Fruit fly (Drosophila melanogaster): Measurements from ENCODE around the gene Zmynd8.

Gene Zmynd8

dm6 chr3R:31686692-31687351 lies 17.6 kb downstream of the Zmynd8 start (continued):
- peak; percentile 70 for TF ChIP-seq dmrt93B (GFP tag; optimal IDR thresholded peaks at IDR 0.05)
- TF ChIP-seq CG32264 (GFP tag; optimal IDR thresholded peaks at IDR 0.05): no peak
- peak; percentile 84 for TF ChIP-seq Hnf4 (GFP tag; optimal IDR thresholded peaks at IDR 0.05)
- TF ChIP-seq Rel (GFP tag; optimal IDR thresholded peaks at IDR 0.05): no peak
- peak; percentile 61 for TF ChIP-seq Rel (tag; optimal IDR thresholded peaks at IDR 0.05)
- no peak for TF ChIP-seq Dif (GFP tag; optimal IDR thresholded peaks at IDR 0.05; ENCODE audit: partially characterized antibody)
- peak; percentile 79 for TF ChIP-seq psq (GFP tag; optimal IDR thresholded peaks at IDR 0.05)
- TF ChIP-seq Dfd (GFP tag; optimal IDR thresholded peaks at IDR 0.05): no peak
- no peak for TF ChIP-seq pan (optimal IDR thresholded peaks at IDR 0.05)

- peak; percentile 29 for TF ChIP-seq h (GFP tag; optimal IDR thresholded peaks at IDR 0.05)
- peak; percentile 10 for TF ChIP-seq ey (GFP tag; optimal IDR thresholded peaks at IDR 0.05)
- TF ChIP-seq psq (GFP tag; optimal IDR thresholded peaks at IDR 0.05): no peak
- no peak for TF ChIP-seq brk (GFP tag; optimal IDR thresholded peaks at IDR 0.05)
- peak in 1 of 2 experiments; percentile 21 for TF ChIP-seq foxo (GFP tag; optimal IDR thresholded peaks at IDR 0.05)
- peak; percentile 21 for TF ChIP-seq fru (GFP tag; optimal IDR thresholded peaks at IDR 0.05)
- no peak for TF ChIP-seq OdsH (GFP tag; optimal IDR thresholded peaks at IDR 0.05)
- no peak for TF ChIP-seq pan (optimal IDR thresholded peaks at IDR 0.05)
- TF ChIP-seq Sp1 (GFP tag; optimal IDR thresholded peaks at IDR 0.05): no peak
- TF ChIP-seq lola (GFP tag; optimal IDR thresholded peaks at IDR 0.05): no peak
- TF ChIP-seq Abd-B (GFP tag; optimal IDR thresholded peaks at IDR 0.05): no peak
These were observed 18.5 kb downstream of the Zmynd8 start for dm6 chr3R:31687782-31688181.

dm6 chr3R:31688671-31689642 lies 19.7 kb downstream of the Zmynd8 start:
- peak; percentile 90 to 92 for TF ChIP-seq dl (GFP tag; optimal IDR thresholded peaks at IDR 0.05; ENCODE audit: insufficient read depth in 1 of 2, partially characterized antibody in 2 of 2)
- peak; percentile 3 for TF ChIP-seq ey (GFP tag; optimal IDR thresholded peaks at IDR 0.05)
- peak; percentile 47 for TF ChIP-seq HLH106 (tag; optimal IDR thresholded peaks at IDR 0.05)
- TF ChIP-seq Hr83 (GFP tag; optimal IDR thresholded peaks at IDR 0.05; ENCODE audit: poor library complexity, severe bottlenecking): no peak
- no peak for TF ChIP-seq Myc (optimal IDR thresholded peaks at IDR 0.05)
- no peak for TF ChIP-seq Dfd (GFP tag; optimal IDR thresholded peaks at IDR 0.05)
- TF ChIP-seq br (GFP tag; optimal IDR thresholded peaks at IDR 0.05): peak; percentile 24
- no peak for TF ChIP-seq Abd-B (GFP tag; optimal IDR thresholded peaks at IDR 0.05)
- no peak for TF ChIP-seq GATAd (GFP tag; optimal IDR thresholded peaks at IDR 0.05)
- no peak for TF ChIP-seq brk (GFP tag; optimal IDR thresholded peaks at IDR 0.05)
- no peak for TF ChIP-seq Mio (GFP tag; optimal IDR thresholded peaks at IDR 0.05)
- TF ChIP-seq Dif (GFP tag; optimal IDR thresholded peaks at IDR 0.05; ENCODE audit: partially characterized antibody): peak; percentile 94
- TF ChIP-seq OdsH (GFP tag; optimal IDR thresholded peaks at IDR 0.05): peak; percentile 3
- TF ChIP-seq dmrt93B (GFP tag; optimal IDR thresholded peaks at IDR 0.05): no peak
- no peak for TF ChIP-seq sv (GFP tag; optimal IDR thresholded peaks at IDR 0.05)
- TF ChIP-seq h (GFP tag; optimal IDR thresholded peaks at IDR 0.05): peak; percentile 34
- no peak for TF ChIP-seq CG9705 (GFP tag; optimal IDR thresholded peaks at IDR 0.05)
- TF ChIP-seq fru (GFP tag; optimal IDR thresholded peaks at IDR 0.05): peak; percentile 31
- TF ChIP-seq Hr78 (GFP tag; optimal IDR thresholded peaks at IDR 0.05): no peak
- TF ChIP-seq pan (optimal IDR thresholded peaks at IDR 0.05): no peak
- TF ChIP-seq Rel (GFP tag; optimal IDR thresholded peaks at IDR 0.05): no peak
- TF ChIP-seq Rel (tag; optimal IDR thresholded peaks at IDR 0.05): peak; percentile 79
- peak; percentile 16 for TF ChIP-seq Sp1 (GFP tag; optimal IDR thresholded peaks at IDR 0.05)
- TF ChIP-seq N (GFP tag; optimal IDR thresholded peaks at IDR 0.05): no peak
- TF ChIP-seq usp (GFP tag; optimal IDR thresholded peaks at IDR 0.05): no peak
- no peak for TF ChIP-seq tai (GFP tag; optimal IDR thresholded peaks at IDR 0.05)
- TF ChIP-seq jim (GFP tag; optimal IDR thresholded peaks at IDR 0.05): no peak
- no peak for TF ChIP-seq dsf (GFP tag; optimal IDR thresholded peaks at IDR 0.05; ENCODE audit: borderline replicate concordance)
- peak; percentile 28 for TF ChIP-seq psq (GFP tag; optimal IDR thresholded peaks at IDR 0.05)
- no peak for TF ChIP-seq lola (GFP tag; optimal IDR thresholded peaks at IDR 0.05)
- peak; percentile 4 for TF ChIP-seq Hnf4 (GFP tag; optimal IDR thresholded peaks at IDR 0.05)
- TF ChIP-seq CrebA (GFP tag; optimal IDR thresholded peaks at IDR 0.05; ENCODE audit: borderline replicate concordance): peak; percentile 62
- TF ChIP-seq foxo (GFP tag; optimal IDR thresholded peaks at IDR 0.05): peak in 1 of 2 experiments; percentile 35
- no peak for TF ChIP-seq Jra (GFP tag; optimal IDR thresholded peaks at IDR 0.05)
- no peak for TF ChIP-seq sage (GFP tag; optimal IDR thresholded peaks at IDR 0.05)
- TF ChIP-seq Vsx2 (GFP tag; optimal IDR thresholded peaks at IDR 0.05; ENCODE audit: partially characterized antibody): no peak
- no peak for TF ChIP-seq CG32264 (GFP tag; optimal IDR thresholded peaks at IDR 0.05)
- peak; percentile 2 for TF ChIP-seq rgr (GFP tag; optimal IDR thresholded peaks at IDR 0.05)
- TF ChIP-seq woc (GFP tag; optimal IDR thresholded peaks at IDR 0.05): no peak

All from whole organism, wandering third instar larva.